Worm (Caenorhabditis elegans) whole organism, L2 larva: ENCODE results near the gene M01H9.10.

Experiments used
- F13H6.1 ChIP-seq: sonication (generic microtip); optimal IDR thresholded peaks from 2 replicates; lab custom pipeline; 2016; ENCODE audit warnings: missing genetic modification characterization, missing compliant biosample characterization
- ZK546.5 ChIP-seq: sonication (generic microtip); optimal IDR thresholded peaks from 2 replicates; lab custom pipeline; 2017; ENCODE audit warnings: missing biosample characterization, missing genetic modification characterization
- alr-1 ChIP-seq: fragments of 150-350 bp; optimal IDR thresholded peaks from 2 replicates; lab custom pipeline; 2014; ENCODE audit warnings: missing biosample characterization, missing genetic modification characterization
- aly-2 ChIP-seq: fragments of 150-350 bp; optimal IDR thresholded peaks from 2 replicates; lab custom pipeline; 2014; ENCODE audit warnings: missing biosample characterization, missing genetic modification characterization
- blmp-1 ChIP-seq: sonication (generic microtip); optimal IDR thresholded peaks from 2 replicates; lab custom pipeline; 2017; ENCODE audit warnings: missing genetic modification characterization, mild to moderate bottlenecking, missing compliant biosample characterization, antibody characterized with exemption, moderate library complexity; ENCODE audit not compliant: insufficient read depth
- lin-13 ChIP-seq: fragments of 150-350 bp; optimal IDR thresholded peaks from 2 replicates; lab custom pipeline; 2014; ENCODE audit warnings: missing biosample characterization, missing genetic modification reagents, missing genetic modification characterization
- lsy-2 ChIP-seq, 2 experiments: fragments of 150-350 bp in 1 of 2; sonication (generic microtip) in 1 of 2; optimal IDR thresholded peaks; 2 replicates each; lab custom pipeline; 2014 to 2017; ENCODE audit warnings: missing biosample characterization in 2 of 2, missing genetic modification characterization in 2 of 2
- nhr-25 ChIP-seq: fragments of 150-350 bp; sonication (generic microtip); optimal IDR thresholded peaks from 3 replicates; lab custom pipeline; 2014; ENCODE audit warnings: missing biosample characterization, missing genetic modification characterization
- skn-1 ChIP-seq: sonication (generic microtip); optimal IDR thresholded peaks from 2 replicates; lab custom pipeline; 2017; ENCODE audit warnings: missing biosample characterization, missing genetic modification characterization
- unc-62 ChIP-seq: fragments of 150-350 bp; optimal IDR thresholded peaks from 2 replicates; lab custom pipeline; 2014; ENCODE audit warnings: missing biosample characterization, missing genetic modification reagents, missing genetic modification characterization
- ztf-4 ChIP-seq: fragments of 150-350 bp; optimal IDR thresholded peaks from 2 replicates; lab custom pipeline; 2014; ENCODE audit warnings: missing biosample characterization, missing genetic modification characterization

DNA sequence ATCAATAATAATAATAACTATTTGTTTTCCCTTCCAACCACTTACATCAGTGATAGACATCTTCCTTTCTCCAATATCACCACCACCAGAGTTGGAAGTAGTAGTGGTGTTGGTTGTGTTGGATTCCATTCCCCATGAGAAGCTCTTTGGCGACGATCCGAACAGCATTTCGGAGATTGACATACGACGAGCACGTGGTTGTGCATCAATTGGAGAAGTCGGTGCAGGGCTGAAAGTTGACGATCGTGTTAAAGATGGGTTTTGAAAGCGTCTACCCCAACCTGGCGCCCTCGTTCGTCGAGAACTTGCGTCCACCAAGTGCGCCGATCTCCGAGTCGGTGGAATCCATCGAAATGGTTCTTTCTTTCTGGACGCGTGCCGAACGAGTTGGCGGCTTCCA, 10.9 kb downstream of the M01H9.10 start:
- TF ChIP-seq lin-13 (GFP tag; lab: Kevin White, UChicago) (no peak), aly-2 (no peak), ZK546.5 (no peak), lsy-2 (tag; optimal IDR thresholded peaks at IDR 0.05; lab: Kevin White, UChicago) (no peak), skn-1 (tag; lab: Kevin White, UChicago) (no peak), blmp-1 (tag; lab: Kevin White, UChicago) (no peak), alr-1 (no peak), unc-62 (GFP tag; lab: Kevin White, UChicago) (no peak), nhr-25 (tag; lab: Kevin White, UChicago) (no peak), F13H6.1 (tag; lab: Kevin White, UChicago) (no peak), ztf-4 (tag; lab: Kevin White, UChicago) (no peak)
